Fruit fly (Drosophila melanogaster): ENCODE data around the gene CG31415.

CG31415 gene

DNA sequence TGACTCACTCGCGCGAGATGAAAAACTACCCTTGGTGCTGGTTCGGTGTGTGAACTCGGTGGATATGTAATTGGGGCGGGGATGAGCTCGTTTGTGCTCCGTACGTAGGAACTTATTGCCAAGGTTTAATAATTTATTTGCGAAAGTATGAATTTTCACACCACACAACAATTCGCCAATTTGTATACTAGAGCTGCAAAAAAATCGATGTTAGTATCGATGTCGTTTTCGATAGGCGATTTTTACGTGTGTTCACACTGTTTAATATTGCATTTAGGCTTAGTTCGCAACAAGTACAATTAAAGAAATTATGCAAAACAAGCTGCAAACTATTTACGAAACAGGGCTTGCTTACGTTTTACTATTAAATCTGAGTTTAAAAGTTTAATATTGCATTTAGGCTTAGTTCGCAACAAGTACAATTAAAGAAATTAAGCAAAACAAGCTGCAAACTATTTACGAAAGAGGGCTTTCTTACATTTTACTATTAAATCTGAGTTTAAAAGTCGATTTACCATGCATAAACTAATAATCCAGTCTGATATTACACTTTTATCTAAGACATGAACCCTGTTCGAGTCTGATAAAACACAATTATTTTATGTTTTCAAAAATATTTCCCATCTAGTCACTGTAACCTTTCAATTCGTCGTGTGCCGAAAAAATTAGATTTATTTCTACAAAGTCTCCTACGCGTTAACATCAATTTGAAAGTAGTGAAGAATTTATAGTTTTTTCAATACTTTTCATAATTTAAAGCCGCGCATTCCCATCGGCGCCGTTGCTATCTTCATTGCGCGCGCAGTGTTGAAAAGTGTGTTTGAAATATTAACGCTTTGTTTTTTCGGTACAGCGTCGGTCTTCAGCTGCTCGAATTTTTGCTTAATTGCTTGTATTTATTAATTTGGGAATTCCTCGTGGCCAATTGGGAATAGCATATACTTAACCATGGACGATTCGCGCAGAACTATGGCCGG lies 19.9 kb downstream of the CG31415 start, which contains the start of the genes Snap24 and CG8478 (continued):
- TF ChIP-seq D19A (tag; optimal IDR thresholded peaks at IDR 0.05) (peak; percentile 9), dmrt11E (tag; optimal IDR thresholded peaks at IDR 0.05) (no peak), CG1603 (tag; optimal IDR thresholded peaks at IDR 0.05) (peak; percentile 17), tap (tag; optimal IDR thresholded peaks at IDR 0.05) (no peak), dan (GFP tag; IDR thresholded peaks at IDR 0.05) (no peak), tll (GFP tag; optimal IDR thresholded peaks at IDR 0.05) (no peak), CG12219 (GFP tag; optimal IDR thresholded peaks at IDR 0.05) (no peak), Ravus (GFP tag; IDR thresholded peaks at IDR 0.05) (no peak), CG12744 (GFP tag; optimal IDR thresholded peaks at IDR 0.05) (no peak), CG2202 (tag; optimal IDR thresholded peaks at IDR 0.05) (no peak), Dll (GFP tag; IDR thresholded peaks at IDR 0.05; ENCODE audit: partially characterized antibody) (peak; percentile 78; the same call in 3 of the 4 replicates), E2f2 (GFP tag; IDR thresholded peaks at IDR 0.05) (peak; percentile 85), CG1647 (GFP tag; optimal IDR thresholded peaks at IDR 0.05) (no peak), CG12155 (GFP tag; optimal IDR thresholded peaks at IDR 0.05) (no peak), row (GFP tag; IDR thresholded peaks at IDR 0.05) (peak; percentile 70), dysf (GFP tag; IDR thresholded peaks at IDR 0.05) (no peak), Atf3 (GFP tag; optimal IDR thresholded peaks at IDR 0.05) (no peak), CG14441 (GFP tag; IDR thresholded peaks at IDR 0.05) (no peak), knrl (GFP tag; IDR thresholded peaks at IDR 0.05; ENCODE audit: partially characterized antibody) (peak; percentile 82), wek (GFP tag; optimal IDR thresholded peaks at IDR 0.05) (no peak), CG6689 (GFP tag; IDR thresholded peaks at IDR 0.05) (no peak), Hr3 (GFP tag; optimal IDR thresholded peaks at IDR 0.05) (no peak), schlank (tag; optimal IDR thresholded peaks at IDR 0.05) (no peak), Vsx1 (GFP tag; optimal IDR thresholded peaks at IDR 0.05) (no peak), HHEX (GFP tag; optimal IDR thresholded peaks at IDR 0.05) (no peak), Lhr (GFP tag; optimal IDR thresholded peaks at IDR 0.05) (no peak), Six4 (GFP tag; optimal IDR thresholded peaks at IDR 0.05) (no peak), CG5953 (GFP tag; IDR thresholded peaks at IDR 0.05) (no peak), CG17361 (GFP tag; IDR thresholded peaks at IDR 0.05) (peak; percentile 43; the same call in 1 of the 3 replicates), CG4424 (GFP tag; optimal IDR thresholded peaks at IDR 0.05) (no peak), her (GFP tag; optimal IDR thresholded peaks at IDR 0.05) (no peak), CG32767 (GFP tag; IDR thresholded peaks at IDR 0.05) (no peak), CG9609 (GFP tag; optimal IDR thresholded peaks at IDR 0.05) (no peak), Sox100B (GFP tag; optimal IDR thresholded peaks at IDR 0.05) (no peak), zfh1 (GFP tag; IDR thresholded peaks at IDR 0.05) (no peak), CG7372 (GFP tag; IDR thresholded peaks at IDR 0.05) (no peak), CG15514 (GFP tag; optimal IDR thresholded peaks at IDR 0.05) (peak; percentile 23), MTF-1 (GFP tag; optimal IDR thresholded peaks at IDR 0.05; ENCODE audit: borderline replicate concordance) (no peak), crol (GFP tag; IDR thresholded peaks at IDR 0.05) (no peak), vfl (GFP tag; optimal IDR thresholded peaks at IDR 0.05) (no peak), CG8944 (GFP tag; optimal IDR thresholded peaks at IDR 0.05) (no peak), luna (GFP tag; optimal IDR thresholded peaks at IDR 0.05) (no peak), CG32532 (GFP tag; IDR thresholded peaks at IDR 0.05) (no peak), CG5180 (GFP tag; optimal IDR thresholded peaks at IDR 0.05) (no peak), kay (GFP tag; optimal IDR thresholded peaks at IDR 0.05) (peak; percentile 85), emc (GFP tag; optimal IDR thresholded peaks at IDR 0.05) (no peak), Scr (GFP tag; IDR thresholded peaks at IDR 0.05; ENCODE audit: partially characterized antibody) (peak; percentile 79), wdn (GFP tag; IDR thresholded peaks at IDR 0.05) (no peak), cad (GFP tag; optimal IDR thresholded peaks at IDR 0.05) (no peak)
